Worm (Caenorhabditis elegans): ENCODE data around the gene srsx-17.

DNA sequence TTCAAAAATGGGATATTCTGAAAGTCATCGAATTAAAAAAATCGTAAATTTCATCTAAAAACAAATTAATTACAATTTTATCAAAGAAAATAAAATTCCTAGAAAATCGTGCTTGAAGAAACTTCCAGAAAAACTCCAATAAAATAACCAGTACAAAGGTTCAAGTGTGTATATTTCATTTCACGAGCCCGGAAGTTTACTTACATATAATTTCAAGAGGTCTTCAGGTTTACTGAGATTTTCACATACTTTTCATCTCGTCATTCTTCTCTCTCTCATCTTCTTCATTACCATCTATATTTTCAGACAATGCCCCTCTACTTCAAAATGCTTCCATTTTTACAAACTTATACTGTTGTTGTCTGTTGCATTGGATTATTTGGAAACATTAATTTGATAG lies 5.2 kb upstream of the srsx-17 start, which contains the start of gene srsx-18:
- no peak for TF ChIP-seq nhr-12 (tag; optimal IDR thresholded peaks at IDR 0.05)
- no peak for TF ChIP-seq skn-1 (tag; optimal IDR thresholded peaks at IDR 0.05)
- TF ChIP-seq pha-4 (tag; optimal IDR thresholded peaks at IDR 0.05) = no peak
- TF ChIP-seq nhr-11 (tag; optimal IDR thresholded peaks at IDR 0.05) = no peak
- TF ChIP-seq ztf-4 (tag; optimal IDR thresholded peaks at IDR 0.05) = no peak
